Fruit fly (Drosophila melanogaster): ENCODE data around the gene ase.

DNA sequence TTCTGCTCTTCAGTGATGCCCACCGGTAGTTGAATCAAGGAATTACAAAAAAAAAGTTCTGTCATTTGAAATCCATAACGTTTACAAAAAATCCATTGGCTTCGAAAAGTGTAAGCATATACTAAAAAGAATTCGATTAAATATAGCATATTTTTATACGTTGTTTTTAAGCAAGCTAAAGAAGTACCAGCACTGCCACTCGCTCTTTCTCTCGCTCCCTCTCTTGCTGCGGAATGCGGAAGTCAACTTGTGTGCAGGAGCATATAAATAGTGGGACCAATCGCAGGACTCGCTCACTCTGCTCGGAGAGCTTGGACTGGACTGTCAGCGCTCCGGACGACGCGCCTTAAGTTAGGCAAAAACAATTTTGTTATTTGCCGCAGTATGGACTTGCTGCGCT, 34.1 kb downstream of the ase start, which contains the start of gene CG17778:
- TF ChIP-seq z (GFP tag; IDR thresholded peaks at IDR 0.05) (no peak), CG8944 (GFP tag; optimal IDR thresholded peaks at IDR 0.05) (no peak), Taf1 (GFP tag; IDR thresholded peaks at IDR 0.05) (no peak), stc (GFP tag; IDR thresholded peaks at IDR 0.05) (no peak), tup (GFP tag; optimal IDR thresholded peaks at IDR 0.05) (no peak), Kr (GFP tag; optimal IDR thresholded peaks at IDR 0.05) (no peak), unc-4 (GFP tag; IDR thresholded peaks at IDR 0.05; ENCODE audit: partially characterized antibody) (no peak), Nf-YC (tag; optimal IDR thresholded peaks at IDR 0.05) (peak; percentile 68), Hr3 (GFP tag; optimal IDR thresholded peaks at IDR 0.05) (no peak), CG12104 (GFP tag; optimal IDR thresholded peaks at IDR 0.05) (no peak), Fer1 (GFP tag; optimal IDR thresholded peaks at IDR 0.05) (no peak), Deaf1 (tag; optimal IDR thresholded peaks at IDR 0.05) (no peak), insv (GFP tag; optimal IDR thresholded peaks at IDR 0.05) (no peak), dan (GFP tag; IDR thresholded peaks at IDR 0.05) (no peak)

All from whole organism, embryonic.